Worm (Caenorhabditis elegans): ENCODE results near the gene K02G10.15.

ce11 chrX:4671837-4672236 lies 10.7 kb downstream of the K02G10.15 start:
- TF ChIP-seq mes-4 (tag; optimal IDR thresholded peaks at IDR 0.05) (no peak), madf-8 (GFP tag; conservative IDR thresholded peaks at IDR 0.05) (no peak), nfya-2 (GFP tag; IDR thresholded peaks at IDR 0.05) (no peak), pha-4 (tag; optimal IDR thresholded peaks at IDR 0.05) (no peak)
